Fruit fly (Drosophila melanogaster): ENCODE data around the gene CG3552.

Gene CG3552

dm6 chr3L:9467267-9467666, 11.1 kb downstream of the CG3552 start:
- TF ChIP-seq CG1602 (GFP tag; optimal IDR thresholded peaks at IDR 0.05) (no peak), Eip74EF (GFP tag; optimal IDR thresholded peaks at IDR 0.05) (no peak), Ets65A (GFP tag) (peak; percentile 68)

dm6 chr3L:9467763-9468206, 11.7 kb downstream of the CG3552 start:
- TF ChIP-seq Antp (GFP tag; optimal IDR thresholded peaks at IDR 0.05) (no peak), CG17829 (tag; optimal IDR thresholded peaks at IDR 0.05) (no peak), ATbp (GFP tag; optimal IDR thresholded peaks at IDR 0.05) (peak; percentile 2), gcm (GFP tag; optimal IDR thresholded peaks at IDR 0.05) (no peak), TFAM (GFP tag; optimal IDR thresholded peaks at IDR 0.05) (no peak), Kr (GFP tag; optimal IDR thresholded peaks at IDR 0.05) (no peak), Drgx (GFP tag; IDR thresholded peaks at IDR 0.05) (peak; percentile 68), MBD-R2 (GFP tag; IDR thresholded peaks at IDR 0.05) (no peak), CG10654 (GFP tag; optimal IDR thresholded peaks at IDR 0.05) (no peak), nmo (GFP tag; optimal IDR thresholded peaks at IDR 0.05) (no peak), cg (GFP tag; optimal IDR thresholded peaks at IDR 0.05) (peak; percentile 52), CG12942 (GFP tag; optimal IDR thresholded peaks at IDR 0.05) (no peak), prd (optimal IDR thresholded peaks at IDR 0.05) (no peak), prd (GFP tag; IDR thresholded peaks at IDR 0.05) (no peak), CG8359 (GFP tag; optimal IDR thresholded peaks at IDR 0.05; ENCODE audit: borderline replicate concordance) (no peak), Trl (optimal IDR thresholded peaks at IDR 0.05) (no peak), Trl (GFP tag; optimal IDR thresholded peaks at IDR 0.05) (no peak), CG2120 (GFP tag; optimal IDR thresholded peaks at IDR 0.05) (no peak), Elba2 (GFP tag; optimal IDR thresholded peaks at IDR 0.05) (peak; percentile 73), Hr39 (optimal IDR thresholded peaks at IDR 0.05) (no peak), Poxn (GFP tag; IDR thresholded peaks at IDR 0.05) (no peak), fd64A (GFP tag; optimal IDR thresholded peaks at IDR 0.05) (peak; percentile 7), ERR (GFP tag; optimal IDR thresholded peaks at IDR 0.05) (no peak), Abd-B (GFP tag; optimal IDR thresholded peaks at IDR 0.05) (no peak), dysf (GFP tag; IDR thresholded peaks at IDR 0.05) (no peak), croc (GFP tag; conservative IDR thresholded peaks at IDR 0.05) (no peak; the same call in 2 of the 3 replicates), Mes4 (GFP tag; optimal IDR thresholded peaks at IDR 0.05) (no peak), Sox100B (GFP tag; optimal IDR thresholded peaks at IDR 0.05) (no peak), tna (GFP tag; IDR thresholded peaks at IDR 0.05; ENCODE audit: partially characterized antibody) (no peak), Hey (tag; optimal IDR thresholded peaks at IDR 0.05) (no peak), abd-A (tag; optimal IDR thresholded peaks at IDR 0.05) (peak; percentile 53), Gug (GFP tag; IDR thresholded peaks at IDR 0.05) (no peak), CG34422 (GFP tag; IDR thresholded peaks at IDR 0.05) (no peak), CG6272 (GFP tag; IDR thresholded peaks at IDR 0.05) (no peak), CG34376 (GFP tag; optimal IDR thresholded peaks at IDR 0.05) (no peak), CG6254 (GFP tag; optimal IDR thresholded peaks at IDR 0.05) (no peak), CG4617 (GFP tag; optimal IDR thresholded peaks at IDR 0.05; ENCODE audit: borderline replicate concordance) (no peak), D (optimal IDR thresholded peaks at IDR 0.05) (peak; percentile 26), D (GFP tag; optimal IDR thresholded peaks at IDR 0.05) (no peak), schlank (tag; optimal IDR thresholded peaks at IDR 0.05) (no peak), Hand (GFP tag; optimal IDR thresholded peaks at IDR 0.05) (no peak), mirr (GFP tag; optimal IDR thresholded peaks at IDR 0.05) (peak; percentile 46), Atf-2 (GFP tag; optimal IDR thresholded peaks at IDR 0.05) (no peak), Hr3 (GFP tag; optimal IDR thresholded peaks at IDR 0.05) (no peak), CG12659 (GFP tag; optimal IDR thresholded peaks at IDR 0.05) (no peak), CG2202 (tag; optimal IDR thresholded peaks at IDR 0.05) (no peak), twi (tag; optimal IDR thresholded peaks at IDR 0.05) (no peak), CG11560 (tag; IDR thresholded peaks at IDR 0.05) (no peak)

Measured in whole organism, embryonic.